Fruit fly (Drosophila melanogaster) whole organism, embryonic: ENCODE results near the gene RhoBTB.

Source experiments
- BEAF-32 ChIP-seq: fragments of 200-800 bp; sonication (Bioruptor generic); optimal IDR thresholded peaks from 3 replicates; lab custom pipeline; 2017; ENCODE audit warnings: missing biosample characterization, missing genetic modification characterization, mild to moderate bottlenecking, moderate library complexity, missing genetic modification reagents
- Bgb ChIP-seq: fragments of 200-800 bp; sonication (Bioruptor generic); IDR thresholded peaks from 2 replicates; pipeline ENCODE4 v1.3.6; 2022; ENCODE audit warnings: missing biosample characterization, missing genetic modification characterization; ENCODE audit not compliant: partially characterized antibody
- CG1024 ChIP-seq: fragments of 200-800 bp; sonication (Bioruptor generic); IDR thresholded peaks from 2 replicates; pipeline ENCODE4 v1.3.6; 2022; ENCODE audit warnings: missing biosample characterization, missing genetic modification characterization
- CG10267 ChIP-seq: fragments of 200-800 bp; sonication (Bioruptor generic); optimal IDR thresholded peaks from 2 replicates; lab custom pipeline; 2018; ENCODE audit warnings: missing biosample characterization, mild to moderate bottlenecking, missing genetic modification characterization, moderate library complexity
- CG13287 ChIP-seq: fragments of 200-800 bp; sonication (Bioruptor generic); IDR thresholded peaks from 2 replicates; pipeline ENCODE4 v1.3.6; 2022; ENCODE audit warnings: missing biosample characterization, missing genetic modification characterization; ENCODE audit not compliant: partially characterized antibody
- CG14710 ChIP-seq: fragments of 200-800 bp; sonication (Bioruptor generic); optimal IDR thresholded peaks from 3 replicates; lab custom pipeline; 2019; ENCODE audit warnings: missing biosample characterization, mild to moderate bottlenecking, missing genetic modification characterization, moderate library complexity
- CG15514 ChIP-seq: fragments of 200-800 bp; sonication (Bioruptor generic); optimal IDR thresholded peaks from 3 replicates; lab custom pipeline; 2017; ENCODE audit warnings: missing biosample characterization, missing genetic modification characterization, mild to moderate bottlenecking, moderate library complexity, missing genetic modification reagents
- CG1603 ChIP-seq: fragments of 200-800 bp; sonication (Bioruptor generic); optimal IDR thresholded peaks from 2 replicates; lab custom pipeline; 2019; ENCODE audit warnings: missing biosample characterization, mild to moderate bottlenecking, missing genetic modification characterization, moderate library complexity
- CG17186 ChIP-seq: fragments of 200-800 bp; sonication (Bioruptor generic); optimal IDR thresholded peaks from 3 replicates; lab custom pipeline; 2017; ENCODE audit warnings: missing biosample characterization, missing genetic modification reagents, missing genetic modification characterization
- CG2712 ChIP-seq: fragments of 200-800 bp; optimal IDR thresholded peaks from 3 replicates; lab custom pipeline; 2019; ENCODE audit warnings: missing biosample characterization, mild to moderate bottlenecking, missing genetic modification characterization, moderate library complexity
- CG2875 ChIP-seq: fragments of 200-800 bp; sonication (Bioruptor generic); optimal IDR thresholded peaks from 2 replicates; lab custom pipeline; 2017; ENCODE audit warnings: missing biosample characterization, mild to moderate bottlenecking, missing genetic modification characterization, missing genetic modification reagents
- CG2889 ChIP-seq: fragments of 200-800 bp; sonication (Bioruptor generic); IDR thresholded peaks from 3 replicates; pipeline ENCODE4 v1.3.6; 2022; ENCODE audit warnings: missing biosample characterization, missing genetic modification characterization
- CG32767 ChIP-seq: fragments of 200-800 bp; sonication (Bioruptor generic); IDR thresholded peaks from 2 replicates; pipeline ENCODE4 v1.3.6; 2022; ENCODE audit warnings: missing biosample characterization, missing genetic modification characterization
- CG33213 ChIP-seq: fragments of 200-800 bp; sonication (Bioruptor generic); optimal IDR thresholded peaks from 3 replicates; lab custom pipeline; 2016; ENCODE audit warnings: missing biosample characterization, missing genetic modification characterization
- CG4617 ChIP-seq: fragments of 200-800 bp; sonication (Bioruptor generic); optimal IDR thresholded peaks from 3 replicates; lab custom pipeline; 2016; ENCODE audit warnings: missing biosample characterization, missing genetic modification characterization, borderline replicate concordance
- CG6791 ChIP-seq: fragments of 200-800 bp; sonication (Bioruptor generic); IDR thresholded peaks from 3 replicates; pipeline ENCODE4 v1.3.6; 2022; ENCODE audit warnings: missing biosample characterization, missing genetic modification characterization; ENCODE audit not compliant: partially characterized antibody
- CTCF ChIP-seq: fragments of 200-800 bp; sonication (Bioruptor generic); optimal IDR thresholded peaks from 2 replicates; lab custom pipeline; 2017; ENCODE audit warnings: missing biosample characterization, mild to moderate bottlenecking, missing genetic modification characterization, moderate library complexity
- Dp ChIP-seq: fragments of 200-800 bp; sonication (Bioruptor generic); optimal IDR thresholded peaks from 2 replicates; lab custom pipeline; 2018; ENCODE audit warnings: missing biosample characterization, mild to moderate bottlenecking, missing genetic modification characterization, moderate library complexity
- Dref ChIP-seq: fragments of 200-800 bp; sonication (Bioruptor generic); IDR thresholded peaks from 2 replicates; pipeline ENCODE4 v1.3.6; 2022; ENCODE audit warnings: missing biosample characterization, missing genetic modification characterization
- HmgD ChIP-seq: fragments of 200-800 bp; sonication (Bioruptor generic); optimal IDR thresholded peaks from 3 replicates; lab custom pipeline; 2016; ENCODE audit warnings: missing biosample characterization, missing genetic modification characterization
- HmgZ ChIP-seq: fragments of 200-800 bp; sonication (Bioruptor generic); optimal IDR thresholded peaks from 2 replicates; lab custom pipeline; 2018; ENCODE audit warnings: missing biosample characterization, mild to moderate bottlenecking, missing genetic modification characterization
- MBD-R2 ChIP-seq: fragments of 200-800 bp; sonication (Bioruptor generic); IDR thresholded peaks from 2 replicates; pipeline ENCODE4 v1.3.6; 2022; ENCODE audit warnings: missing biosample characterization, missing genetic modification characterization
- Med ChIP-seq: fragments of 200-800 bp; sonication (Bioruptor generic); peaks from one replicate; lab custom pipeline; 2016; ENCODE audit warnings: missing biosample characterization, missing genetic modification characterization, mild to moderate bottlenecking, inconsistent platforms, moderate library complexity
- Nf-YB ChIP-seq: fragments of 200-800 bp; sonication (Bioruptor generic); optimal IDR thresholded peaks from 3 replicates; lab custom pipeline; 2019; ENCODE audit warnings: missing biosample characterization, mild to moderate bottlenecking, missing genetic modification characterization, moderate library complexity
- Pdp1 ChIP-seq, 2 experiments: fragments of 200-800 bp; sonication (Bioruptor generic); optimal IDR thresholded peaks; 3 replicates each; lab custom pipeline; 2016; ENCODE audit warnings: missing biosample characterization in 2 of 2, missing genetic modification characterization in 2 of 2, mild to moderate bottlenecking in 1 of 2, moderate library complexity in 1 of 2
- Sry-δ ChIP-seq: fragments of 200-800 bp; sonication (Bioruptor generic); optimal IDR thresholded peaks from 2 replicates; lab custom pipeline; 2016; ENCODE audit warnings: missing biosample characterization, missing genetic modification characterization
- Stat92E ChIP-seq, 3 experiments: fragments of >200 bp in 2 of 3; fragments of 200-800 bp in 1 of 3; sonication (Bioruptor generic) in 1 of 3; optimal IDR thresholded peaks; 2 replicates each; lab custom pipeline; 2017 to 2019; ENCODE audit warnings: missing biosample characterization in 3 of 3, missing genetic modification characterization in 3 of 3, mild to moderate bottlenecking in 1 of 3, moderate library complexity in 1 of 3
- Xbp1 ChIP-seq: fragments of 200-800 bp; sonication (Bioruptor generic); optimal IDR thresholded peaks from 3 replicates; lab custom pipeline; 2016; ENCODE audit warnings: missing biosample characterization, mild to moderate bottlenecking, missing genetic modification characterization
- bbx ChIP-seq: fragments of 200-800 bp; sonication (Bioruptor generic); IDR thresholded peaks from 2 replicates; pipeline ENCODE4 v1.3.6; 2022; ENCODE audit warnings: missing biosample characterization, missing genetic modification characterization; ENCODE audit not compliant: partially characterized antibody
- bigmax ChIP-seq: fragments of 200-800 bp; sonication (Bioruptor generic); optimal IDR thresholded peaks from 2 replicates; lab custom pipeline; 2018; ENCODE audit warnings: missing biosample characterization, mild to moderate bottlenecking, missing genetic modification characterization
- chinmo ChIP-seq: fragments of 200-800 bp; sonication (Bioruptor generic); IDR thresholded peaks from 4 replicates; pipeline ENCODE4 v1.3.6; 2022; ENCODE audit warnings: missing biosample characterization, missing genetic modification characterization; ENCODE audit not compliant: partially characterized antibody
- dimm ChIP-seq: fragments of 200-800 bp; sonication (Bioruptor generic); IDR thresholded peaks from 2 replicates; pipeline ENCODE4 v1.3.6; 2022; ENCODE audit warnings: missing biosample characterization, missing genetic modification characterization
- en ChIP-seq: fragments of 200-800 bp; sonication (Bioruptor generic); optimal IDR thresholded peaks from 2 replicates; lab custom pipeline; 2016; ENCODE audit warnings: missing biosample characterization, missing genetic modification characterization
- gfzf ChIP-seq: fragments of 200-800 bp; sonication (Bioruptor generic); optimal IDR thresholded peaks from 2 replicates; lab custom pipeline; 2016; ENCODE audit warnings: missing biosample characterization, mild to moderate bottlenecking, missing genetic modification characterization, moderate library complexity
- ham ChIP-seq: fragments of 200-800 bp; sonication (Bioruptor generic); IDR thresholded peaks from 2 replicates; pipeline ENCODE4 v1.3.6; 2022; ENCODE audit warnings: missing biosample characterization, missing genetic modification characterization
- hbn ChIP-seq: fragments of 200-800 bp; sonication (Bioruptor generic); IDR thresholded peaks from 2 replicates; pipeline ENCODE4 v1.3.6; 2022; ENCODE audit warnings: missing biosample characterization, missing genetic modification characterization; ENCODE audit not compliant: partially characterized antibody
- her ChIP-seq: fragments of 200-800 bp; sonication (Bioruptor generic); optimal IDR thresholded peaks from 2 replicates; lab custom pipeline; 2016; ENCODE audit warnings: missing biosample characterization, missing genetic modification characterization
- jing ChIP-seq: fragments of 200-800 bp; sonication (Bioruptor generic); optimal IDR thresholded peaks from 2 replicates; lab custom pipeline; 2018; ENCODE audit warnings: missing biosample characterization, mild to moderate bottlenecking, missing genetic modification characterization
- nerfin-2 ChIP-seq: fragments of 200-800 bp; sonication (Bioruptor generic); IDR thresholded peaks from 2 replicates; pipeline ENCODE4 v1.3.6; 2022; ENCODE audit warnings: missing biosample characterization, missing genetic modification characterization; ENCODE audit not compliant: partially characterized antibody
- nom ChIP-seq: fragments of 200-800 bp; sonication (Bioruptor generic); optimal IDR thresholded peaks from 2 replicates; lab custom pipeline; 2017; ENCODE audit warnings: missing biosample characterization, missing genetic modification characterization, mild to moderate bottlenecking, moderate library complexity, missing genetic modification reagents
- pzg ChIP-seq: fragments of 200-800 bp; sonication (Bioruptor generic); optimal IDR thresholded peaks from 3 replicates; lab custom pipeline; 2018; ENCODE audit warnings: missing biosample characterization, mild to moderate bottlenecking, missing genetic modification characterization, moderate library complexity
- sna ChIP-seq: fragments of 200-800 bp; sonication (Bioruptor generic); IDR thresholded peaks from 2 replicates; pipeline ENCODE4 v1.3.6; 2022; ENCODE audit warnings: missing biosample characterization, missing genetic modification characterization; ENCODE audit not compliant: partially characterized antibody
- stwl ChIP-seq: fragments of 200-800 bp; sonication (Bioruptor generic); optimal IDR thresholded peaks from 3 replicates; lab custom pipeline; 2018; ENCODE audit warnings: missing biosample characterization, mild to moderate bottlenecking, missing genetic modification characterization, moderate library complexity
- tll ChIP-seq, 2 experiments: fragments of 200-800 bp in 1 of 2; fragments of >200 bp in 1 of 2; sonication (Bioruptor generic) in 1 of 2; optimal IDR thresholded peaks; 2 replicates each; lab custom pipeline; 2017 to 2019; ENCODE audit warnings: missing biosample characterization in 2 of 2, missing genetic modification characterization in 2 of 2, mild to moderate bottlenecking in 1 of 2, moderate library complexity in 1 of 2
- trem ChIP-seq: fragments of 200-800 bp; optimal IDR thresholded peaks from 3 replicates; lab custom pipeline; 2019; ENCODE audit warnings: missing biosample characterization, mild to moderate bottlenecking, missing genetic modification characterization, moderate library complexity
- trh ChIP-seq: fragments of 200-800 bp; sonication (Bioruptor generic); optimal IDR thresholded peaks from 2 replicates; lab custom pipeline; 2016; ENCODE audit warnings: missing biosample characterization, missing genetic modification characterization
- tx ChIP-seq: fragments of 200-800 bp; sonication (Bioruptor generic); optimal IDR thresholded peaks from 2 replicates; lab custom pipeline; 2016; ENCODE audit warnings: missing biosample characterization, missing genetic modification characterization

RhoBTB gene

DNA sequence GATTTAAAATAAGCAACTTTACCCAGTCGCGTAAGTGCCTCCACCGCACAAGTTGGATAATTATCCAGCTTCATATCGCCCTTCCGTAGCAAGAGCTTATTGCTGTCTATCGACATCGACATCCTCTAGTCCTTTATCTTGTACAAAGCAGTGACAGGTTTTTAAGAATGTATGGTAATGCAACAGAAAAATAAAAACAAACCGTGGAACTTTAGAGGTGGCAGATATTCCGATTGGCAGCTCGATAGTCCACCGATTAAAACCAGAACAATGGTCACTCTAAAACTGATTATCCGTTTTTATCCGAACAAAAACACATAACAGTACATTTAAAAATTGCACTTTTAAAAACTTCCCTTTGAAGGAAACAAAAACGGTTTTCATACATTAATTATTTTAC is 51.4 kb downstream of the RhoBTB start, which contains the start of gene CG5274 (continued):
- TF ChIP-seq nom (GFP tag; lab: Kevin White, UChicago): no peak
- peak; percentile 70 for TF ChIP-seq CG6791 (GFP tag; lab: Robert Waterston, UW)
- TF ChIP-seq tx: no peak
- TF ChIP-seq bigmax: no peak
- TF ChIP-seq Med: peak; percentile 13
- no peak for TF ChIP-seq HmgD (GFP tag; lab: Kevin White, UChicago)
- no peak for TF ChIP-seq CG1024 (GFP tag; lab: Robert Waterston, UW)
- no peak for TF ChIP-seq nerfin-2
- no peak for TF ChIP-seq en (GFP tag; lab: Kevin White, UChicago)
- no peak for TF ChIP-seq CG2889
- TF ChIP-seq hbn (GFP tag; lab: Robert Waterston, UW): peak; percentile 27; the same call in 1 of the 2 replicates
- 0 out of 4 replicates have a peak, but pooled peaks have one; percentile 41 for TF ChIP-seq chinmo (GFP tag; lab: Robert Waterston, UW)
- no peak for TF ChIP-seq dimm (GFP tag; lab: Robert Waterston, UW)
- peak; percentile 79 for TF ChIP-seq Sry-δ (GFP tag; lab: Kevin White, UChicago)
- TF ChIP-seq Xbp1 (GFP tag; lab: Kevin White, UChicago): no peak
- TF ChIP-seq sna (GFP tag; lab: Robert Waterston, UW): 0 out of 2 replicates have a peak, but pooled peaks have one; percentile 26

dm6 chr3L:20430182-20430581 is 54.1 kb downstream of the RhoBTB start, which contains the start of gene CG5262:
Gene CG5262 (minus strand): TSS chr3L:20430475.
- TF ChIP-seq Pdp1 (GFP tag; optimal IDR thresholded peaks at IDR 0.05; lab: Kevin White, UChicago): peak in 1 of 2 experiments; percentile 55
- peak; percentile 90 for TF ChIP-seq Dp (GFP tag; lab: Kevin White, UChicago)
- no peak for TF ChIP-seq tll (GFP tag; optimal IDR thresholded peaks at IDR 0.05; lab: Kevin White, UChicago)
- no peak for TF ChIP-seq jing
- TF ChIP-seq pzg (GFP tag; lab: Kevin White, UChicago): peak; percentile 72
- peak; percentile 31 for TF ChIP-seq CG14710 (tag; lab: Kevin White, UChicago)
- TF ChIP-seq hbn (GFP tag; lab: Robert Waterston, UW): peak; percentile 15; the same call in 1 of the 2 replicates
- peak; percentile 36; the same call in 1 of the 2 replicates for TF ChIP-seq Bgb (GFP tag; lab: Robert Waterston, UW)
- peak; percentile 45; the same call in 1 of the 2 replicates for TF ChIP-seq CG13287
- peak; percentile 64 for TF ChIP-seq Nf-YB (GFP tag; lab: Kevin White, UChicago)
- peak; percentile 15 for TF ChIP-seq CG33213 (GFP tag; lab: Kevin White, UChicago)
- peak; percentile 43; the same call in 1 of the 2 replicates for TF ChIP-seq Dref (GFP tag; lab: Robert Waterston, UW)
- peak; percentile 47 for TF ChIP-seq HmgZ (tag; lab: Kevin White, UChicago)
- peak; percentile 79 for TF ChIP-seq stwl
- TF ChIP-seq CG2875: no peak
- peak; percentile 57 for TF ChIP-seq Sry-δ (GFP tag; lab: Kevin White, UChicago)
- TF ChIP-seq CG1603 (tag; lab: Kevin White, UChicago): no peak
- TF ChIP-seq her (GFP tag; lab: Kevin White, UChicago): no peak
- TF ChIP-seq Med: peak; percentile 9
- TF ChIP-seq CG2712 (tag; lab: Kevin White, UChicago): peak; percentile 30
- peak; percentile 44 for TF ChIP-seq CG15514
- TF ChIP-seq bbx (GFP tag; lab: Robert Waterston, UW): peak; percentile 37
- peak; percentile 83 for TF ChIP-seq CG4617
- no peak for TF ChIP-seq trh (GFP tag; lab: Kevin White, UChicago)
- 0 out of 2 replicates have a peak, but pooled peaks have one; percentile 15 for TF ChIP-seq sna (GFP tag; lab: Robert Waterston, UW)
- TF ChIP-seq Stat92E (GFP tag; optimal IDR thresholded peaks at IDR 0.05; lab: Kevin White, UChicago): peak in 1 of 3 experiments; percentile 22
- peak; percentile 64 for TF ChIP-seq MBD-R2 (GFP tag; lab: Robert Waterston, UW)
- peak; percentile 39 for TF ChIP-seq BEAF-32 (GFP tag; lab: Kevin White, UChicago)
- TF ChIP-seq CG17186: peak; percentile 21
- peak; percentile 44 for TF ChIP-seq CG10267 (tag; lab: Kevin White, UChicago)
- TF ChIP-seq CG32767: no peak
- TF ChIP-seq CTCF (GFP tag; lab: Kevin White, UChicago): peak; percentile 31
- peak; percentile 66 for TF ChIP-seq trem (tag; lab: Kevin White, UChicago)
- TF ChIP-seq ham (GFP tag; lab: Robert Waterston, UW): no peak
- TF ChIP-seq gfzf (GFP tag; lab: Kevin White, UChicago): peak; percentile 91
